Worm (Caenorhabditis elegans): Measurements from ENCODE around the gene T10H4.13.

DNA sequence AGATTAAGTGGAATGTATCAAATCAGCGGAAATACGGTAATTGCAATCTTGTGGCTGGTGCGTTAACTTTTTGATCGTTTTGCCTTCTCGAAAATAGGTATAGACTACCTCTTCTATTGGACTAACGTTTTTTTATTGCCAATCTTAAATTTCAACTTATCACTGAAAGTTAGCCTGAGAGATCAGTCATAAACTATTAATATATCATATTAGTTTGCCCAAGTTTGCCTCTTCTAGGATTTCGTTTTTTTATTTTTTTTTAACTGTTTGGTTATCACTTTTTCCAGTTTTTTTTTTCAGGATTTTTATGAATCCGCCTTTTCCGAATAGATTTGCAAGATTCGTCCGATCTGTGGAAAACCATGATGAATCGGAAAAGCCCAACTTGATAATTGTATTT is 22.8 kb downstream of the T10H4.13 start, which contains the start of gene kin-30:
- no peak for TF ChIP-seq elt-3 (tag; optimal IDR thresholded peaks at IDR 0.05)
- TF ChIP-seq nhr-12 (tag; optimal IDR thresholded peaks at IDR 0.05), result no peak
- no peak for TF ChIP-seq unc-130 (tag; optimal IDR thresholded peaks at IDR 0.05)
- TF ChIP-seq hpl-2 (GFP tag; optimal IDR thresholded peaks at IDR 0.05), result no peak
- TF ChIP-seq efl-1 (optimal IDR thresholded peaks at IDR 0.05), result no peak
- TF ChIP-seq efl-1 (GFP tag; optimal IDR thresholded peaks at IDR 0.05 in 1 of 2), result no peak
- TF ChIP-seq swsn-7 (tag; optimal IDR thresholded peaks at IDR 0.05), result no peak
- TF ChIP-seq skn-1 (tag; optimal IDR thresholded peaks at IDR 0.05), result no peak
- no peak for TF ChIP-seq egl-27 (tag; optimal IDR thresholded peaks at IDR 0.05)
- no peak for TF ChIP-seq fkh-10 (GFP tag; optimal IDR thresholded peaks at IDR 0.05)
- TF ChIP-seq dpl-1 (GFP tag; optimal IDR thresholded peaks at IDR 0.05), result no peak
